Worm (Caenorhabditis elegans) whole organism, L4/young adult: Measurements from ENCODE around the gene srpa-72.

Source experiments
- W03F9.2 ChIP-seq: fragments of 150-350 bp; optimal IDR thresholded peaks from 2 replicates; lab custom pipeline; 2014; ENCODE audit warnings: missing biosample characterization, missing genetic modification characterization
- dao-5 ChIP-seq: sonication (generic microtip); optimal IDR thresholded peaks from 2 replicates; lab custom pipeline; 2016; ENCODE audit warnings: missing genotype, missing genetic modification characterization, moderate library complexity, missing compliant biosample characterization
- him-1 ChIP-seq: sonication (generic microtip); optimal IDR thresholded peaks from 2 replicates; lab custom pipeline; 2016; ENCODE audit warnings: missing genotype, missing genetic modification reagents, missing genetic modification characterization, missing compliant biosample characterization

The srpa-72 gene

ce11 chrII:2796431-2796830, 9.2 kb downstream of the srpa-72 start:
- TF ChIP-seq him-1 (tag; lab: Kevin White, UChicago), result no peak
- no peak for TF ChIP-seq dao-5 (tag; lab: Kevin White, UChicago)
- TF ChIP-seq W03F9.2, result no peak

- TF ChIP-seq dao-5 (tag; lab: Kevin White, UChicago), result no peak
- TF ChIP-seq him-1 (tag; lab: Kevin White, UChicago), result no peak
- no peak for TF ChIP-seq W03F9.2
Observed at ce11 chrII:2797951-2798350, 10.7 kb downstream of the srpa-72 start.

- TF ChIP-seq dao-5 (tag; lab: Kevin White, UChicago) (no peak), him-1 (tag; lab: Kevin White, UChicago) (no peak), W03F9.2 (peak; percentile 38)
Observed at ce11 chrII:2800550-2801233, 13.4 kb downstream of the srpa-72 start, which contains the start of gene nhr-119. TSS of gene nhr-119 (minus strand) at chrII:2800600.

- TF ChIP-seq him-1 (tag; lab: Kevin White, UChicago), result no peak
- no peak for TF ChIP-seq dao-5 (tag; lab: Kevin White, UChicago)
Observed at ce11 chrII:2801764-2802163, 14.5 kb downstream of the srpa-72 start.

DNA sequence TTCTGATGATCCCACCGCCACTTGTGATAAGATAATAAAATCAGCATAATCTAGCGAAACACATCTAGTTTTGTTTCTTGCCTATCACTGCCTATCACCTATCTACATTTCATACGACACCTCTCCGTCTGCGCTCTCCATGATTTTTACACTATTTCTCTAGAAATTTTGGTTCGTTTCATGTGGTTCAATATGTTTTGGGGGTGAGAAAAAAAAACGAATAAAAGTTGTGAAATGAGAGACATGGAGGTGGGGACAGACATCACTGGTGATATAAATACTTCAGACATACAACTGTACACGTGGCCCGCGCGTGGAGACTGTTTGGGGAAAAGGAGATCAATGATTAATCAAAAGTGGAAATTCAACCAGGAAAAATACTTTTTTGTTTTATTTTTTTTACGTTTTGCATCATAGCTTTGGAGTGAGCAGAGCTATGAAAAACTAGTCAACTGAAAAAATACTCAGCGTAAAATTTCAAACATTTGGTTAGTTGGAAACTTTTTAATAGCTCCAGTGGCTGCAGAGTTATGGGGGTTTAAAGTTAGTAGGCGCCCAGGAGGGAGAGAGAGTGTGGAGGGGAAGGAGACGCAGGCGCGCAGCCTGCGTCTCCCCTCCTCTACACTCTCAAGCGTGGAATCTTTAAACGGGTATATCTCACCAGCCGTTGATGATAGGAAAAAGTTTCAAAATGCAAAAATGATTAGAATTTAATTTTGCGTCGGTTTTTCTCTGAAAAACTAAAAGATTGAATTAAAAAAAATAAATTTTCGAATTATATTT, 15.7 kb downstream of the srpa-72 start:
- TF ChIP-seq dao-5 (tag; lab: Kevin White, UChicago) (no peak), W03F9.2 (no peak), him-1 (tag; lab: Kevin White, UChicago) (no peak)

DNA sequence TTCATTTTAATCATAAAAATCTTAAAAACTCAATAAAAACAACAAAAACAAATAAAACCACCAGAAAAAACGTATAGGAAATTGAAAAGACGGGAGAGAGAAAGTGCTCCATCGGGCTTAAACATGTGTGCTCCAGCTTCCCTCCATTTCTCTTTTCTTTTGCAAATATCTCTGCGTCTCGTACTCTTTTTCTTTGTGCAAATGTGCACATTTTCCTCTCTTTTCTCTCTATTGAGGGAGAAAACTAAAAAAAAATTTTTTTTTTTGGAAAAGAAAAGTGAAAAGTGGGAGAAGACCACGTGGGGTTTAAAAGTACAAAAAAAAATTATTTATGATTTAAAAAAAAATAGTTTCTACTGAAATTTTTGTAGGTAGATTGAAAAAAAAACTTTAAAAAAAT, 17.0 kb downstream of the srpa-72 start:
- TF ChIP-seq dao-5 (tag; lab: Kevin White, UChicago), result no peak
- TF ChIP-seq W03F9.2, result no peak
- no peak for TF ChIP-seq him-1 (tag; lab: Kevin White, UChicago)

DNA sequence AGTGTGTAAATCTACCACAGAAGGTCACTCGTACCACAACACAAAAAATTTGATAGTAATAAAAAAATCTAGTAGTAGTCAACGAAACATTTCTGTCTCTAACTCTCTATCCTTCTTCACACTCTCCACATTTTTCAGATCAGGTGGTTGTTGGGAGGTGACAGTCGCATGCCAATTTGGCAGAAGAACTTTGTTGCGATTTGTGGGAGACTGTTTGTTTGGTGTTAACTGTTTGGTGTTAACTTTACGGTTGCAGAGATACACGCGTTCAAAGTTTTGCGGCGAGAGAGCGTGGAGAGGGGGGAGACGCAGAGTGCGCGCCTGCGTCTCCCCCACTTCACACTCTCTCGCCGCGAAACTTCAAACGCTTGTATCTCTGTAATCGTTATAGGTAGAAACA, 17.7 kb downstream of the srpa-72 start:
- TF ChIP-seq dao-5 (tag; lab: Kevin White, UChicago), result no peak
- no peak for TF ChIP-seq him-1 (tag; lab: Kevin White, UChicago)
- no peak for TF ChIP-seq W03F9.2

DNA sequence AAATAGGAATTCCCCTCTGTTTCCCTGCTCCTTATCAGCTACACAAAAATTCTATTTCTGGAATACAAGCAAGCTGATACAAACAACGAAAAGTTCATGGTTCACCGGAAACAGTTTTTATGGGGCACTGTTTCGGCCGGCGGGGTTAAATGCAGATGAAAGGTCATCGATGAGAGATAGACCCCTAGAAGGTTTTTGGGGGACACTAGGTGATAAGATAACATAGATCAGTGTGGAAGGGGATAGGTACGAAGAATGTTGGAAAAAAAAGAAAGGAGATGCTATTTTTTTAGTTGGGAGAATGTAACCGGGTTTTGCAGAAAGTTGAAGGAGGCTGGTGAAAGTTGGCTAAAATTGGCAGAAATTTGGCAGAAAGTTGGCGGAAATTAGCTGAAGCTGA, 18.3 kb downstream of the srpa-72 start:
- TF ChIP-seq him-1 (tag; lab: Kevin White, UChicago) (no peak), W03F9.2 (no peak), dao-5 (tag; lab: Kevin White, UChicago) (no peak)

ce11 chrII:2807674-2808206, 20.5 kb downstream of the srpa-72 start, which contains the start of gene K12H6.12:
TSS of gene K12H6.12 (plus strand) at chrII:2808156.
- TF ChIP-seq him-1 (tag; lab: Kevin White, UChicago), result no peak
- no peak for TF ChIP-seq W03F9.2

DNA sequence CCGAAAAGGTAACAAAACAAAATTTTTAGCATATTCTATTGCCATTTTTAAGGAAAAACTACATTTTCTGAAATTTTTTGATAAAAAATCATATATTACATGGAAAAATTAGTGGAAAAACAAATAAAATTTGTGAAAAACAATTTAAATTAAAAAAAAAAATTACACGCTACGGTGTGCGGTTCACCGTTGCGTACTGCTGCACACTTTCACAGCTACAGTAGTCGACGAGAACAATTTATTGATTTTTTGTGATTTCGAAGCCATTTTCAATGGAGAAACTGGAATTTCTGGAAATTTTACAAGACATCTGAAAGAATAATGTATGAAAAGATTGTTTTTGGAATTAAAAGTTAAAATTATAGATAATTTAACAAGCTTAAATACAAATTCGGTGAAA, 27.7 kb downstream of the srpa-72 start:
- TF ChIP-seq W03F9.2 (no peak), him-1 (tag; lab: Kevin White, UChicago) (no peak), dao-5 (tag; lab: Kevin White, UChicago) (no peak)

ce11 chrII:2815444-2815843, 28.2 kb downstream of the srpa-72 start, which contains the start of gene K12H6.2:
TSS of gene K12H6.2 (minus strand) at chrII:2815544.
- TF ChIP-seq him-1 (tag; lab: Kevin White, UChicago), result no peak
- no peak for TF ChIP-seq W03F9.2
- no peak for TF ChIP-seq dao-5 (tag; lab: Kevin White, UChicago)

ce11 chrII:2816676-2817075, 29.4 kb downstream of the srpa-72 start, which contains the start of gene set-13:
TSS of gene set-13 (plus strand) at chrII:2816976.
- TF ChIP-seq W03F9.2, result no peak
- TF ChIP-seq him-1 (tag; lab: Kevin White, UChicago), result no peak
- no peak for TF ChIP-seq dao-5 (tag; lab: Kevin White, UChicago)

DNA sequence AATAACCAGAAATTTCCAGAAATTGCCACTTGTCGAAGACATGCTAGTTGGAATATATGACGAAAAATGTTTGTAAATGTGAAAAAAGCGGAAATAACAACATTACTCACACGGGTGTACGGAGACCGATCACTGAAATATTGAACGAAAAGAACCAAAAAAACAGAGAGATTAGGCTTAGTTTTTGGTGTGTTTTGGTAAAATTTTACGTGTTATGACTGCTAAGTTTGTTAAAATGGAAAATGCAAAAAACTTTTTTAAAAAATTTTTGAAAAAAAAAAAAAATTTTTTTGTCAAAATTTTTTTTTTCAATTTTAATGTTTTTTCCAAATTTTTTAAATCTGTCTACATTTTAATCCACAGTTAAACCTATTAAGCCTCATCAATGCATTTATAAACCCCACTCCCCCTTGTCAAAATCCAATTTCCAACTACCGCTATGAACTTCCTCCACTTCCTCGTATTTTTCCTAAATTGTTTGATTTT, 35.2 kb downstream of the srpa-72 start, which contains the start of the genes fut-4 and K12H6.10:
fut-4 (minus strand) TSS at position 101 of the 486 bp plus-strand sequence.
K12H6.10 (plus strand) TSS at position 436 of the 486 bp plus-strand sequence.
- TF ChIP-seq W03F9.2 (no peak), him-1 (tag; lab: Kevin White, UChicago) (no peak), dao-5 (tag; lab: Kevin White, UChicago) (no peak)

- TF ChIP-seq him-1 (tag; lab: Kevin White, UChicago) (no peak), W03F9.2 (no peak), dao-5 (tag; lab: Kevin White, UChicago) (no peak)
Observed at ce11 chrII:2824169-2824568, 36.9 kb downstream of the srpa-72 start, which contains the start of the genes K12H6.4 and K12H6.9. TSS of gene K12H6.4 (minus strand) at chrII:2824269. TSS of gene K12H6.9 (plus strand) at chrII:2824404.
